Fruit fly (Drosophila melanogaster) whole organism, embryonic: ENCODE results near the gene CG43138.

Experiments used
- CG10267 ChIP-seq: fragments of 200-800 bp; sonication (Bioruptor generic); optimal IDR thresholded peaks from 2 replicates; lab custom pipeline; 2018; ENCODE audit warnings: missing biosample characterization, mild to moderate bottlenecking, missing genetic modification characterization, moderate library complexity
- CG10321 ChIP-seq: fragments of 200-800 bp; sonication (Bioruptor generic); IDR thresholded peaks from 2 replicates; pipeline ENCODE4 v1.3.6; 2022; ENCODE audit warnings: missing biosample characterization, missing genetic modification characterization
- CG10979 ChIP-seq: fragments of 200-800 bp; sonication (Bioruptor generic); optimal IDR thresholded peaks from 2 replicates; lab custom pipeline; 2018; ENCODE audit warnings: missing biosample characterization, mild to moderate bottlenecking, missing genetic modification characterization, moderate library complexity
- CG11456 ChIP-seq: fragments of 200-800 bp; sonication (Bioruptor generic); IDR thresholded peaks from 3 replicates; pipeline ENCODE4 v1.3.6; 2022; ENCODE audit warnings: missing biosample characterization, missing genetic modification characterization
- CG11504 ChIP-seq: fragments of 200-800 bp; sonication (Bioruptor generic); optimal IDR thresholded peaks from 3 replicates; lab custom pipeline; 2019; ENCODE audit warnings: missing biosample characterization, mild to moderate bottlenecking, missing genetic modification characterization, moderate library complexity
- CG14014 ChIP-seq: fragments of 200-800 bp; sonication (Bioruptor generic); IDR thresholded peaks from 2 replicates; pipeline ENCODE4 v1.3.6; 2022; ENCODE audit warnings: missing biosample characterization, missing genetic modification characterization
- CG18262 ChIP-seq: fragments of 200-800 bp; optimal IDR thresholded peaks from 3 replicates; lab custom pipeline; 2019; ENCODE audit warnings: missing biosample characterization, mild to moderate bottlenecking, missing genetic modification characterization, moderate library complexity
- CG18619 ChIP-seq: fragments of 200-800 bp; sonication (Bioruptor generic); optimal IDR thresholded peaks from 3 replicates; lab custom pipeline; 2017; ENCODE audit warnings: missing biosample characterization, mild to moderate bottlenecking, missing genetic modification characterization
- CG2712 ChIP-seq: fragments of 200-800 bp; optimal IDR thresholded peaks from 3 replicates; lab custom pipeline; 2019; ENCODE audit warnings: missing biosample characterization, mild to moderate bottlenecking, missing genetic modification characterization, moderate library complexity
- CG6175 ChIP-seq: fragments of 200-800 bp; sonication (Bioruptor generic); IDR thresholded peaks from 3 replicates; pipeline ENCODE4 v1.3.6; 2022; ENCODE audit warnings: missing biosample characterization, missing genetic modification characterization
- CG7271 ChIP-seq: fragments of 200-800 bp; sonication (Bioruptor generic); optimal IDR thresholded peaks from 2 replicates; lab custom pipeline; 2018; ENCODE audit warnings: missing biosample characterization, mild to moderate bottlenecking, missing genetic modification characterization, moderate library complexity
- CG9609 ChIP-seq: fragments of 200-800 bp; sonication (Bioruptor generic); optimal IDR thresholded peaks from 3 replicates; lab custom pipeline; 2016; ENCODE audit warnings: missing biosample characterization, missing genetic modification characterization
- Drgx ChIP-seq: fragments of 200-800 bp; sonication (Bioruptor generic); IDR thresholded peaks from 2 replicates; pipeline ENCODE4 v1.3.6; 2022; ENCODE audit warnings: missing biosample characterization, missing genetic modification characterization
- Ets65A ChIP-seq: fragments of 200-800 bp; sonication (Bioruptor generic); peaks from one replicate; lab custom pipeline; 2016; ENCODE audit warnings: missing biosample characterization, missing genetic modification characterization
- HLH3B ChIP-seq: fragments of 200-800 bp; sonication (Bioruptor generic); IDR thresholded peaks from 2 replicates; pipeline ENCODE4 v1.3.6; 2022; ENCODE audit warnings: missing biosample characterization, missing genetic modification characterization
- HmgD ChIP-seq: fragments of 200-800 bp; sonication (Bioruptor generic); optimal IDR thresholded peaks from 3 replicates; lab custom pipeline; 2016; ENCODE audit warnings: missing biosample characterization, missing genetic modification characterization
- Hr3 ChIP-seq: fragments of 200-800 bp; sonication (Bioruptor generic); optimal IDR thresholded peaks from 3 replicates; lab custom pipeline; 2016; ENCODE audit warnings: missing biosample characterization, missing genetic modification characterization
- Lpt ChIP-seq: fragments of >200 bp; optimal IDR thresholded peaks from 2 replicates; lab custom pipeline; 2018; ENCODE audit warnings: missing biosample characterization, missing genetic modification characterization
- Nf-YA ChIP-seq: fragments of 200-800 bp; sonication (Bioruptor generic); IDR thresholded peaks from 2 replicates; pipeline ENCODE4 v1.3.6; 2022; ENCODE audit warnings: missing biosample characterization, missing genetic modification characterization
- Nf-YC ChIP-seq: fragments of 200-800 bp; optimal IDR thresholded peaks from 3 replicates; lab custom pipeline; 2019; ENCODE audit warnings: missing biosample characterization, mild to moderate bottlenecking, missing genetic modification characterization, moderate library complexity
- Optix ChIP-seq: fragments of 200-800 bp; sonication (Bioruptor generic); IDR thresholded peaks from 3 replicates; pipeline ENCODE4 v1.3.6; 2022; ENCODE audit warnings: missing biosample characterization, missing genetic modification characterization
- Pdp1 ChIP-seq, 2 experiments: fragments of 200-800 bp; sonication (Bioruptor generic); optimal IDR thresholded peaks; 3 replicates each; lab custom pipeline; 2016; ENCODE audit warnings: missing biosample characterization in 2 of 2, missing genetic modification characterization in 2 of 2, mild to moderate bottlenecking in 1 of 2, moderate library complexity in 1 of 2
- Ptx1 ChIP-seq: fragments of 200-800 bp; sonication (Bioruptor generic); IDR thresholded peaks from 2 replicates; pipeline ENCODE4 v1.3.6; 2022; ENCODE audit warnings: missing biosample characterization, missing genetic modification characterization
- Spps ChIP-seq: fragments of 200-800 bp; sonication (Bioruptor generic); optimal IDR thresholded peaks from 2 replicates; lab custom pipeline; 2018; ENCODE audit warnings: missing biosample characterization, mild to moderate bottlenecking, missing genetic modification characterization
- bsh ChIP-seq, 2 experiments: fragments of 200-800 bp; sonication (Bioruptor generic); optimal IDR thresholded peaks; 2 replicates each; lab custom pipeline; 2017 to 2018; ENCODE audit warnings: mild to moderate bottlenecking in 2 of 2, missing biosample characterization in 2 of 2, missing genetic modification characterization in 2 of 2, moderate library complexity in 1 of 2
- dm ChIP-seq: fragments of 200-800 bp; sonication (Bioruptor generic); optimal IDR thresholded peaks from 3 replicates; lab custom pipeline; 2016; ENCODE audit warnings: missing biosample characterization, missing genetic modification characterization
- fd3F ChIP-seq: fragments of 200-800 bp; sonication (Bioruptor generic); optimal IDR thresholded peaks from 2 replicates; lab custom pipeline; 2018; ENCODE audit warnings: missing biosample characterization, mild to moderate bottlenecking, missing genetic modification characterization, moderate library complexity
- ken ChIP-seq: fragments of 200-800 bp; sonication (Bioruptor generic); IDR thresholded peaks from 3 replicates; pipeline ENCODE4 v1.3.6; 2022; ENCODE audit warnings: missing biosample characterization, missing genetic modification characterization
- lab ChIP-seq: fragments of 200-800 bp; sonication (Bioruptor generic); optimal IDR thresholded peaks from 3 replicates; lab custom pipeline; 2017; ENCODE audit warnings: missing biosample characterization, missing genetic modification characterization, mild to moderate bottlenecking, moderate library complexity, missing genetic modification reagents
- pb ChIP-seq: fragments of 200-800 bp; sonication (Bioruptor generic); optimal IDR thresholded peaks from 3 replicates; lab custom pipeline; 2016; ENCODE audit warnings: missing biosample characterization, missing genetic modification characterization
- prd ChIP-seq, 3 experiments: fragments of >200 bp in 2 of 3; fragments of 200-800 bp in 1 of 3; sonication (Bioruptor generic) in 1 of 3; optimal IDR thresholded peaks in 2 of 3; IDR thresholded peaks in 1 of 3; 2 replicates in 2 of 3; 3 replicates in 1 of 3; pipeline versions ENCODE4 v1.3.6 to Lab custom; 2017 to 2022; ENCODE audit warnings: missing biosample characterization in 1 of 3, missing genetic modification characterization in 1 of 3
- row ChIP-seq: fragments of 200-800 bp; sonication (Bioruptor generic); IDR thresholded peaks from 3 replicates; pipeline ENCODE4 v1.3.6; 2022; ENCODE audit warnings: missing biosample characterization, missing genetic modification characterization
- sens ChIP-seq: fragments of 200-800 bp; sonication (Bioruptor generic); peaks from one replicate; lab custom pipeline; 2016; ENCODE audit warnings: missing biosample characterization, missing genetic modification characterization
- slp2 ChIP-seq: fragments of 200-800 bp; sonication (Bioruptor generic); optimal IDR thresholded peaks from 2 replicates; lab custom pipeline; 2016; ENCODE audit warnings: missing biosample characterization, missing genetic modification characterization

Gene CG43138

DNA sequence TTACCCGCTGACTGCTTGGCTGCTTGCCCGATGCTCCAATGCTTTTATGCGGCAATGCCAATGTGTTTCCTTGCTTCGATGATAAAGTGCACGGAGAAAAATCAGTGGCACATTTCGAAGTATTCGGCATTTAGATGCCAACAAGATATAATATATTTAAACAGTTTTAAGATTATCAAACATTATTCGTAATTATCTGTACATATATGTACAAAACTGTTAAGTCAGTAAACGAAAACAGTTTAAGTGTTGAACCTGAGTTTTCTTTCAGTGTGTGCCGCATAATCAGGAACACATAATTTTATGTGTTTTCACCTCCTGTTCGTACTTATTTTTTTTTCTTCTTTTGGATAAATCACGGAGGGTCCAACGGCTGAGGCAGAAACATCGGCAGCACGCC lies 28.2 kb downstream of the CG43138 start (continued):
- TF ChIP-seq CG6175 (GFP tag; lab: Robert Waterston, UW) (no peak), pb (GFP tag; lab: Kevin White, UChicago) (no peak), bsh (GFP tag; optimal IDR thresholded peaks at IDR 0.05; lab: Kevin White, UChicago) (peak in 1 of 2 experiments; percentile 65), CG10979 (peak; percentile 63), dm (no peak), CG10267 (tag; lab: Kevin White, UChicago) (peak; percentile 33), CG11456 (GFP tag; lab: Robert Waterston, UW) (no peak), slp2 (GFP tag; lab: Kevin White, UChicago) (no peak), ken (GFP tag; lab: Robert Waterston, UW) (no peak), fd3F (GFP tag; lab: Kevin White, UChicago) (no peak), Spps (tag; lab: Kevin White, UChicago) (peak; percentile 22), Lpt (no peak)

DNA sequence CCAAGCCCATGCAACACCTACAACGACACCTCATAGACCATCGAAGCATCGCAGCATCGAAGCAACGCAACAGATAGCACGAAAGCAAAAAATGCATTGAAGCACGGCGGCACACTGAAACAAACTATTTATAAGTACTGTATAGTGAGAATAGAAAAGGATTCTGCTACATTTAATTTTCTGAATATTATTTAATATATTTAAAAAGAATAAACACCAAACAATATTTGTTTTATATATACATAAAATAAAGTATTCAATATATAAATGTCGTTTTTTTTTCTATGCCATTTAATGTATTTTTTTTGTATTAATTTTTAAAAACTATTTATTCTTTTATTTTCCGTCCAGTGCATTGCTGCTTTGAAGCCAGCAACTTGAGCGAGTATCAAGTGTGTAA lies 29.5 kb downstream of the CG43138 start:
- TF ChIP-seq lab (GFP tag; lab: Kevin White, UChicago) = no peak
- peak; percentile 22 for TF ChIP-seq Ets65A (GFP tag; lab: Kevin White, UChicago)

DNA sequence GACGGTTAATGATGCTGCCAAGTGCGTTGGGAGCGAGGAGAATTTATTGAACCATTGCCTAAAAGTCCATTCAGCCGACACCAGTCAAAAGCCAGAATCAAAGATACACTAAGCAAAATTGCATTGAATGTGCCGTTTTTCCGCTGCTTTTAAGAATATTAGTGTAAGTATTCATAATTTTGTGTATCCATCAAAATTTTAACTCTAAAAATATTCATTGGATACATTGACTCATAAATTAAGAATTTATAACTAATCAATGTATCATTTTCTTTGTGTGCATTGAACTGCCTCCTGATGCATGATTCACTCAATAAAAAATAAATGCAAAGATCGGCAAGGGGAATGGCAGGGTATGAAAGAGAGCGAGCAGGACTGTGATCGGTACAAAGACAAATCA lies 30.5 kb downstream of the CG43138 start:
- TF ChIP-seq HLH3B (GFP tag; lab: Robert Waterston, UW) = no peak
- TF ChIP-seq CG7271 (tag; lab: Kevin White, UChicago) = no peak
- TF ChIP-seq Ets65A (GFP tag; lab: Kevin White, UChicago) = peak; percentile 59
- TF ChIP-seq Drgx (GFP tag; lab: Robert Waterston, UW) = 0 out of 2 replicates have a peak, but pooled peaks have one; percentile 11
- peak; percentile 53 for TF ChIP-seq sens (GFP tag; lab: Kevin White, UChicago)
- no peak for TF ChIP-seq CG18619 (GFP tag; lab: Kevin White, UChicago)

DNA sequence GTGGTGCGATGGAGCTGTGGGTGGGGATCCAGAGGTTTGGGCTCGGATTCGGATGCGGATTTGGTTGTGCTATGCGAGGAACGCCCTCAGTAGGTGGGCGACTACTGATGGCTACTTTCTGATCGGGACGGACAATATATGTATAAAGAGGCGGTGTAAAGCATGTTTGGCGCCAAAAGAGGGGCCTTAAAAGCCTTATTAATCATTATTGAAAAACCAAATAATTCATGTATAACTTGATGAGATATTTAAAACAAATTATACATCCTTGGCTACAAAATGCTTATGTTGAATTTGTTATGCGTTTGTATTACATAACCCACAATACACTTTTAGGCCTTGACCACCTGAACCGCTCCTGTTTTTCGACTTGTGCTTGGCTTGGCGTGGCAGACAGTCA lies 31.8 kb downstream of the CG43138 start:
- TF ChIP-seq Pdp1 (GFP tag; optimal IDR thresholded peaks at IDR 0.05; lab: Kevin White, UChicago) = peak in 1 of 2 experiments; percentile 67
- TF ChIP-seq Ptx1 (GFP tag; lab: Robert Waterston, UW) = 0 out of 2 replicates have a peak, but pooled peaks have one; percentile 6
- TF ChIP-seq CG10321 (GFP tag; lab: Robert Waterston, UW) = no peak
- no peak for TF ChIP-seq prd (optimal IDR thresholded peaks at IDR 0.05; lab: Kevin White, UChicago)
- TF ChIP-seq prd (GFP tag; IDR thresholded peaks at IDR 0.05; lab: Robert Waterston, UW) = peak; percentile 21; the same call in 1 of the 3 replicates
- no peak for TF ChIP-seq Hr3 (GFP tag; lab: Kevin White, UChicago)
- peak; percentile 23 for TF ChIP-seq CG11504 (tag; lab: Kevin White, UChicago)
- no peak for TF ChIP-seq CG14014
- no peak for TF ChIP-seq Nf-YA (GFP tag; lab: Robert Waterston, UW)
- TF ChIP-seq CG18262 (tag; lab: Kevin White, UChicago) = peak; percentile 2
- TF ChIP-seq CG2712 (tag; lab: Kevin White, UChicago) = peak; percentile 22
- TF ChIP-seq row (GFP tag; lab: Robert Waterston, UW) = 0 out of 3 replicates have a peak, but pooled peaks have one; percentile 17
- TF ChIP-seq Optix (GFP tag; lab: Robert Waterston, UW) = no peak
- TF ChIP-seq HmgD (GFP tag; lab: Kevin White, UChicago) = no peak
- peak; percentile 64 for TF ChIP-seq sens (GFP tag; lab: Kevin White, UChicago)
- no peak for TF ChIP-seq CG9609 (GFP tag; lab: Kevin White, UChicago)
- TF ChIP-seq Nf-YC (tag; lab: Kevin White, UChicago) = no peak
- peak; percentile 6 for TF ChIP-seq CG10979
- TF ChIP-seq, all 482 proteins: peak for 9
